Fruit fly (Drosophila melanogaster): ENCODE measurements around the gene CG9626.

DNA sequence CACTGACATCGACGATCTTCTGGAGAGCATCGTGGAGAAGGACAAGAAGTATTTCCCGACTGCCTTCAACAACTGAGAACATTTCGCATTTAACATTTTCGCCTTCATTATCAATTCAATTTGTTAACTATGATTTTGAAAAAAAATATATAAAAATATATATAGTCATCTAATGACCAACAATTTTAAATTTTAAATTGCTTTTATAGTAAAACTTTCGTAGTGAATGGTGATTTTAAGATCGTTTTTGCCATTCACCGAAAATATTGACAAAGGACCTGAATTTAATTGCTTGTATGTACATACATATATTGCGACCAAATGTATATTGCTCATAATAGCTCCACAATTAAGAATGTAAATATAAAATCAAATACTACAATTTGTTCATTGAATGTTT is 46.5 kb upstream of the CG9626 start, which contains the start of gene CG7352:
- TF ChIP-seq CG8478 (optimal IDR thresholded peaks at IDR 0.05) (no peak), CTCF (optimal IDR thresholded peaks at IDR 0.05) (no peak)

Data from S2 (cell line).